Worm (Caenorhabditis elegans): ENCODE measurements around the gene K05G3.2.

K05G3.2 gene

DNA sequence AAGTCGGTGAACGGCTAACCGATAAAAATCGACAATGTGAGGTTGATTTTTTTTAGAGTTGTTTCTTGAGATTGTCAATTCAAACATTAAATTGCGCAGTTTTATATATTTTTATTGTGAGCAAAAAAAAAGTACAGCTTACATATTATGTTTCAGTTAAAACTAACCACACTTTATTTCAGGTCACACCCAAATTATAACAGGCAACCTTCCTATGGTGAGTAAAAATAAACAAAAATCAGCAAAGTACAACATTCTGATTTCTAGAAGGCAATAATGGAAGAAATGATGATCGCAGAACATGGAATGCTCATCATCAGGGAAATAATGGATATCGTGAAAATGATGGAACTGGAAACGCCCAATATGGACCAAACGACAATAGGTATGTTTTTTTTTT lies at the start of gene K05G3.2:
Gene K05G3.2 (plus strand): TSS at position 301 of the 400 bp plus-strand sequence.
- TF ChIP-seq lir-3 (tag; optimal IDR thresholded peaks at IDR 0.05; ENCODE audit: poor library complexity) (no peak), efl-1 (optimal IDR thresholded peaks at IDR 0.05) (no peak), efl-1 (GFP tag; optimal IDR thresholded peaks at IDR 0.05 in 1 of 2) (peak in 1 of 2 experiments; percentile 57), fkh-10 (GFP tag; optimal IDR thresholded peaks at IDR 0.05) (no peak)

DNA sequence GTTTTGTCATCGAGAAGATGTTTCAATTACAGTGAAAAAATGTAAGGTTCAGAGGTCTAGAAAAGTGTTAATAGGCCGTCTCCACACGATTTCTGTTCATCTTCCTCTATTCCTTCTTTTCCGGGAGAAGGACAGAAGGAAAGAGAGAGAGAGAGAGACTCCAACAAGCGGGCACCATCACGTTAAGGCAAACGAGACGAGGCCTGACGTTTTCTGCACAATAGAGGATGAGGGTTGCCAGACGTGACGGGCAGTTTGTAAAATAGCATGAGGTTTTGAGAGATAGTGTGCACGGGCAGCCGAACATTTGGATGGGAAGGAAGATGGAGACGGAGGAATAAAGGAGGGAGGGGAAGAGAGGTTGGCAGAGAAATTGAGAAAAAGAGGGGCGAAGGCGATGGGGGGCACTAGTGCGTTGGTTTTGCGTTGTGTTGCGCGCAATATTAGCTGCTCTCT lies 48.9 kb upstream of the K05G3.2 start, which contains the start of gene twf-2:
Gene twf-2 (plus strand): TSS at position 405 of the 456 bp plus-strand sequence.
- TF ChIP-seq jun-1 (tag; optimal IDR thresholded peaks at IDR 0.05) (peak; percentile 69), alr-1 (tag; optimal IDR thresholded peaks at IDR 0.05; ENCODE audit: borderline replicate concordance) (no peak), xbp-1 (tag; optimal IDR thresholded peaks at IDR 0.05) (peak; percentile 56), lir-3 (tag; optimal IDR thresholded peaks at IDR 0.05; ENCODE audit: poor library complexity) (peak; percentile 63), unc-130 (tag; optimal IDR thresholded peaks at IDR 0.05) (peak; percentile 42), ztf-4 (tag; optimal IDR thresholded peaks at IDR 0.05) (peak; percentile 51), dpl-1 (GFP tag; optimal IDR thresholded peaks at IDR 0.05) (peak in 2 of 3 experiments; percentile 13 to 22), tbx-2 (tag; optimal IDR thresholded peaks at IDR 0.05) (peak; percentile 74), aly-2 (tag; optimal IDR thresholded peaks at IDR 0.05) (no peak), nhr-77 (tag; optimal IDR thresholded peaks at IDR 0.05) (peak; percentile 38), nhr-47 (tag; optimal IDR thresholded peaks at IDR 0.05) (peak; percentile 82), ceh-82 (tag; optimal IDR thresholded peaks at IDR 0.05) (peak; percentile 4 to 86 (median 74)), snu-23 (GFP tag; optimal IDR thresholded peaks at IDR 0.05) (peak; percentile 86), fkh-10 (GFP tag; optimal IDR thresholded peaks at IDR 0.05) (peak; percentile 66), fkh-8 (tag; optimal IDR thresholded peaks at IDR 0.05) (peak; percentile 85), ces-1 (GFP tag; optimal IDR thresholded peaks at IDR 0.05) (no peak), sup-37 (GFP tag; optimal IDR thresholded peaks at IDR 0.05) (no peak), ceh-63 (GFP tag; optimal IDR thresholded peaks at IDR 0.05) (no peak), ets-5 (GFP tag; IDR thresholded peaks at IDR 0.05) (no peak), blmp-1 (tag; optimal IDR thresholded peaks at IDR 0.05) (peak; percentile 74), lin-14 (GFP tag; optimal IDR thresholded peaks at IDR 0.05) (peak; percentile 97), rnt-1 (tag; optimal IDR thresholded peaks at IDR 0.05) (peak; percentile 75), mep-1 (tag; optimal IDR thresholded peaks at IDR 0.05) (peak; percentile 70), ceh-8 (GFP tag; optimal IDR thresholded peaks at IDR 0.05) (peak; percentile 45), irx-1 (tag; optimal IDR thresholded peaks at IDR 0.05) (peak; percentile 10), mef-2 (tag; optimal IDR thresholded peaks at IDR 0.05) (no peak), C04F5.9 (tag; optimal IDR thresholded peaks at IDR 0.05) (no peak), grh-1 (GFP tag; IDR thresholded peaks at IDR 0.05) (peak; percentile 11; the same call in 1 of the 2 replicates), hpl-2 (GFP tag; optimal IDR thresholded peaks at IDR 0.05) (no peak), nhr-12 (tag; optimal IDR thresholded peaks at IDR 0.05) (no peak), elt-3 (tag; optimal IDR thresholded peaks at IDR 0.05) (peak in 1 of 6 experiments; percentile 19), unc-86 (tag; optimal IDR thresholded peaks at IDR 0.05) (peak; percentile 72), C16A3.4 (tag; optimal IDR thresholded peaks at IDR 0.05) (peak; percentile 59), nhr-90 (tag; optimal IDR thresholded peaks at IDR 0.05; ENCODE audit: poor library complexity) (peak; percentile 40), efl-1 (optimal IDR thresholded peaks at IDR 0.05) (peak; percentile 47 to 71), efl-1 (GFP tag; optimal IDR thresholded peaks at IDR 0.05 in 1 of 2) (no peak), swsn-7 (tag; optimal IDR thresholded peaks at IDR 0.05) (peak; percentile 80), isw-1 (GFP tag; IDR thresholded peaks at IDR 0.05) (peak; percentile 46), lsy-2 (tag; optimal IDR thresholded peaks at IDR 0.05) (peak; percentile 56 to 75), lin-35 (GFP tag; optimal IDR thresholded peaks at IDR 0.05) (peak; percentile 24 to 61), nhr-71 (tag; optimal IDR thresholded peaks at IDR 0.05) (peak; percentile 85), snpc-4 (tag; optimal IDR thresholded peaks at IDR 0.05) (peak; percentile 55), egl-27 (tag; optimal IDR thresholded peaks at IDR 0.05) (peak in 1 of 2 experiments; percentile 64), mab-9 (GFP tag; IDR thresholded peaks at IDR 0.05) (0 out of 2 replicates have a peak, but pooled peaks have one; percentile 32), ceh-88 (GFP tag; IDR thresholded peaks at IDR 0.05) (no peak), unc-30 (tag; optimal IDR thresholded peaks at IDR 0.05) (no peak), nhr-237 (tag; optimal IDR thresholded peaks at IDR 0.05) (peak; percentile 7), nhr-11 (tag; optimal IDR thresholded peaks at IDR 0.05) (no peak), lin-13 (GFP tag; optimal IDR thresholded peaks at IDR 0.05) (no peak), F16B12.6 (tag; optimal IDR thresholded peaks at IDR 0.05) (no peak)
